Fruit fly (Drosophila melanogaster): ENCODE data around the gene CG10654.

The CG10654 gene

dm6 chr3L:12533392-12534070 lies 25.9 kb upstream of the CG10654 start, which contains the start of the genes Tsf2 and CG34242 (continued):
- TF ChIP-seq lbe (GFP tag; optimal IDR thresholded peaks at IDR 0.05) (peak; percentile 66), CG11398 (GFP tag; optimal IDR thresholded peaks at IDR 0.05) (no peak), Oaz (GFP tag; IDR thresholded peaks at IDR 0.05) (peak; percentile 88), amos (GFP tag; IDR thresholded peaks at IDR 0.05; ENCODE audit: partially characterized antibody) (no peak), Atf3 (GFP tag; optimal IDR thresholded peaks at IDR 0.05) (no peak), HLH3B (GFP tag; IDR thresholded peaks at IDR 0.05) (peak; percentile 93), CG4617 (GFP tag; optimal IDR thresholded peaks at IDR 0.05; ENCODE audit: borderline replicate concordance) (peak; percentile 26), Ssrp (tag; optimal IDR thresholded peaks at IDR 0.05) (peak; percentile 21), CG3726 (GFP tag; IDR thresholded peaks at IDR 0.05) (peak; percentile 84; the same call in 2 of the 3 replicates), CG1602 (GFP tag; optimal IDR thresholded peaks at IDR 0.05) (peak; percentile 3), Hr39 (optimal IDR thresholded peaks at IDR 0.05) (no peak), CG14050 (GFP tag; IDR thresholded peaks at IDR 0.05) (no peak), Jarid2 (GFP tag; optimal IDR thresholded peaks at IDR 0.05) (no peak), Oli (tag; optimal IDR thresholded peaks at IDR 0.05) (peak; percentile 23), D19A (tag; optimal IDR thresholded peaks at IDR 0.05) (peak; percentile 82), CG33213 (GFP tag; optimal IDR thresholded peaks at IDR 0.05) (peak; percentile 20), scrt (GFP tag; optimal IDR thresholded peaks at IDR 0.05) (peak; percentile 73), CG13775 (GFP tag; optimal IDR thresholded peaks at IDR 0.05) (peak; percentile 32), Bgb (GFP tag; IDR thresholded peaks at IDR 0.05; ENCODE audit: partially characterized antibody) (no peak), knrl (GFP tag; IDR thresholded peaks at IDR 0.05; ENCODE audit: partially characterized antibody) (no peak), Side (GFP tag; optimal IDR thresholded peaks at IDR 0.05) (no peak), repo (GFP tag; optimal IDR thresholded peaks at IDR 0.05) (no peak), Awh (GFP tag; IDR thresholded peaks at IDR 0.05) (peak; percentile 96), ato (GFP tag; IDR thresholded peaks at IDR 0.05; ENCODE audit: partially characterized antibody) (no peak), CG3838 (GFP tag; optimal IDR thresholded peaks at IDR 0.05) (no peak), pzg (GFP tag; optimal IDR thresholded peaks at IDR 0.05) (peak; percentile 57), eve (GFP tag; optimal IDR thresholded peaks at IDR 0.05) (no peak), al (GFP tag; IDR thresholded peaks at IDR 0.05) (peak; percentile 79), ATbp (GFP tag; optimal IDR thresholded peaks at IDR 0.05) (peak; percentile 60), CG5245 (GFP tag; optimal IDR thresholded peaks at IDR 0.05) (peak; percentile 8), usp (GFP tag; optimal IDR thresholded peaks at IDR 0.05) (no peak), CG13296 (GFP tag; optimal IDR thresholded peaks at IDR 0.05) (peak; percentile 78), CG3163 (GFP tag; optimal IDR thresholded peaks at IDR 0.05) (no peak), CG10147 (GFP tag; optimal IDR thresholded peaks at IDR 0.05) (peak; percentile 76), Optix (GFP tag; IDR thresholded peaks at IDR 0.05) (peak; percentile 74), CG16779 (GFP tag; IDR thresholded peaks at IDR 0.05) (no peak), CG14860 (GFP tag; IDR thresholded peaks at IDR 0.05; ENCODE audit: partially characterized antibody) (no peak), sc (optimal IDR thresholded peaks at IDR 0.05) (no peak), sc (GFP tag; optimal IDR thresholded peaks at IDR 0.05) (no peak), slp2 (GFP tag; optimal IDR thresholded peaks at IDR 0.05) (no peak), seq (GFP tag; IDR thresholded peaks at IDR 0.05) (no peak), Rfx (GFP tag; IDR thresholded peaks at IDR 0.05) (peak; percentile 96), schlank (tag; optimal IDR thresholded peaks at IDR 0.05) (no peak), trh (GFP tag; optimal IDR thresholded peaks at IDR 0.05) (no peak), B-H2 (GFP tag; optimal IDR thresholded peaks at IDR 0.05) (no peak), cato (GFP tag; optimal IDR thresholded peaks at IDR 0.05; ENCODE audit: borderline replicate concordance) (no peak), CG8765 (GFP tag; IDR thresholded peaks at IDR 0.05) (peak; percentile 87), HmgD (GFP tag; optimal IDR thresholded peaks at IDR 0.05) (no peak), CG30020 (tag; optimal IDR thresholded peaks at IDR 0.05) (peak; percentile 69), gce (GFP tag; IDR thresholded peaks at IDR 0.05) (peak; percentile 94), CG32767 (GFP tag; IDR thresholded peaks at IDR 0.05) (no peak)
